Fruit fly (Drosophila melanogaster): ENCODE measurements around the gene hzg.

Gene hzg

DNA sequence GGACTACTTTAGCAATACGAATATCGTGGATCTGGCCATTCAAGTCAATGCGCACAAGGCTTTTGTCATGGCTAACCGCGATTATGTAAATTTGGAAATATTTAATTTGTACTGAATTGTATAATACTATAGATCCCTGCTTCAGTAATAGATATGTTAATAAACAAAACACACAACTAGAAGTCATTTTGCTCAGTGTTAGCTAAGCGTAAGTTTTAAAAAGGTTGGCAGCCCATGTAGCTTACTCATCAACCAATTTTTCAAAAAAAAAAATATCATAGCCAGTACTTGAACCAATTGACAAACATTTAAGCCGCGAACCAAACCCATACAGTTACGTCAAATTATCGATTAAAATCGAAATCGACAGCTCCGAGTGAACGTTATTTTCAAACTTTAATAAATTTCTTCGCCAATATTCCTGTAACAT lies 32.5 kb upstream of the hzg start:
- peak; percentile 40 for TF ChIP-seq Elba2 (GFP tag; optimal IDR thresholded peaks at IDR 0.05)
- peak; percentile 67 for TF ChIP-seq slou (GFP tag; optimal IDR thresholded peaks at IDR 0.05)
- no peak for TF ChIP-seq pfk (GFP tag; optimal IDR thresholded peaks at IDR 0.05)
- TF ChIP-seq CG31365 (tag; optimal IDR thresholded peaks at IDR 0.05), result peak; percentile 65
- peak; percentile 44 for TF ChIP-seq CG10462 (GFP tag; optimal IDR thresholded peaks at IDR 0.05)
- peak; percentile 70; the same call in 1 of the 2 replicates for TF ChIP-seq CG5953 (GFP tag; IDR thresholded peaks at IDR 0.05)
- peak; percentile 69 for TF ChIP-seq CG18011 (GFP tag; optimal IDR thresholded peaks at IDR 0.05)
- no peak for TF ChIP-seq HLHmδ (GFP tag; optimal IDR thresholded peaks at IDR 0.05)
- TF ChIP-seq zen2 (GFP tag; IDR thresholded peaks at IDR 0.05; ENCODE audit: partially characterized antibody), result no peak
- TF ChIP-seq Ets97D (GFP tag; optimal IDR thresholded peaks at IDR 0.05), result peak; percentile 84
- peak; percentile 66 for TF ChIP-seq CG11696 (GFP tag; IDR thresholded peaks at IDR 0.05)
- peak; percentile 46 for TF ChIP-seq CG4707 (GFP tag; optimal IDR thresholded peaks at IDR 0.05)
- peak; percentile 36; the same call in 1 of the 2 replicates for TF ChIP-seq CG17612 (GFP tag; IDR thresholded peaks at IDR 0.05)
- TF ChIP-seq zen (tag; optimal IDR thresholded peaks at IDR 0.05), result peak; percentile 75
- TF ChIP-seq Usf (GFP tag; optimal IDR thresholded peaks at IDR 0.05), result peak; percentile 28
- no peak for TF ChIP-seq abd-A (tag; optimal IDR thresholded peaks at IDR 0.05)
- peak; percentile 66 for TF ChIP-seq chn (GFP tag; optimal IDR thresholded peaks at IDR 0.05)
- TF ChIP-seq CG11456 (GFP tag; IDR thresholded peaks at IDR 0.05), result peak; percentile 87
- no peak for TF ChIP-seq CG7357 (GFP tag; IDR thresholded peaks at IDR 0.05)
- TF ChIP-seq Mad (GFP tag; optimal IDR thresholded peaks at IDR 0.05), result peak; percentile 69
- TF ChIP-seq CG6272 (GFP tag; IDR thresholded peaks at IDR 0.05), result 0 out of 2 replicates have a peak, but pooled peaks have one; percentile 7
- peak; percentile 76; the same call in 2 of the 3 replicates for TF ChIP-seq B-H1 (GFP tag; IDR thresholded peaks at IDR 0.05)
- TF ChIP-seq C15 (GFP tag; IDR thresholded peaks at IDR 0.05), result 0 out of 3 replicates have a peak, but pooled peaks have one; percentile 62
- peak; percentile 64 for TF ChIP-seq Hr3 (GFP tag; optimal IDR thresholded peaks at IDR 0.05)
- TF ChIP-seq CoRest (tag; optimal IDR thresholded peaks at IDR 0.05), result peak; percentile 78
- TF ChIP-seq gsb (GFP tag; IDR thresholded peaks at IDR 0.05), result peak; percentile 72
- TF ChIP-seq Ada2b (GFP tag; IDR thresholded peaks at IDR 0.05), result peak; percentile 74
- TF ChIP-seq Abd-B (GFP tag; optimal IDR thresholded peaks at IDR 0.05), result no peak
- TF ChIP-seq CG2712 (tag; optimal IDR thresholded peaks at IDR 0.05), result peak; percentile 82
- peak; percentile 85 for TF ChIP-seq NFAT (GFP tag; IDR thresholded peaks at IDR 0.05)
- peak; percentile 68 for TF ChIP-seq CG10979 (tag; optimal IDR thresholded peaks at IDR 0.05)
- TF ChIP-seq CG6813 (GFP tag; optimal IDR thresholded peaks at IDR 0.05), result peak; percentile 70
- TF ChIP-seq bowl (GFP tag; IDR thresholded peaks at IDR 0.05), result no peak
- no peak for TF ChIP-seq sima (GFP tag; optimal IDR thresholded peaks at IDR 0.05)
- TF ChIP-seq Scr (GFP tag; IDR thresholded peaks at IDR 0.05; ENCODE audit: partially characterized antibody), result peak; percentile 52
- TF ChIP-seq Pdp1 (GFP tag; optimal IDR thresholded peaks at IDR 0.05), result peak; percentile 80 to 86
- no peak for TF ChIP-seq pros (GFP tag; optimal IDR thresholded peaks at IDR 0.05)
- no peak for TF ChIP-seq fru (optimal IDR thresholded peaks at IDR 0.05)
- no peak for TF ChIP-seq Hr39 (optimal IDR thresholded peaks at IDR 0.05)
- peak in 1 of 3 experiments; percentile 17 for TF ChIP-seq Stat92E (GFP tag; optimal IDR thresholded peaks at IDR 0.05)
- peak; percentile 72 for TF ChIP-seq CG18619 (GFP tag; optimal IDR thresholded peaks at IDR 0.05)
- peak; percentile 46 for TF ChIP-seq salm (tag; optimal IDR thresholded peaks at IDR 0.05)
- peak in 1 of 3 experiments; percentile 55 for TF ChIP-seq lola (GFP tag; optimal IDR thresholded peaks at IDR 0.05)
- TF ChIP-seq Dip3 (GFP tag; optimal IDR thresholded peaks at IDR 0.05), result peak; percentile 59
- TF ChIP-seq vvl (GFP tag; IDR thresholded peaks at IDR 0.05), result peak; percentile 95
- TF ChIP-seq CG17802 (tag; optimal IDR thresholded peaks at IDR 0.05), result peak; percentile 4
- no peak for TF ChIP-seq Doc2 (GFP tag; IDR thresholded peaks at IDR 0.05)
- peak; percentile 74 for TF ChIP-seq CG4424 (GFP tag; optimal IDR thresholded peaks at IDR 0.05)
- TF ChIP-seq pum (GFP tag; optimal IDR thresholded peaks at IDR 0.05), result peak; percentile 63
- TF ChIP-seq CG14667 (GFP tag; IDR thresholded peaks at IDR 0.05), result no peak; the same call in 1 of the 2 replicates
- TF ChIP-seq Vsx1 (GFP tag; optimal IDR thresholded peaks at IDR 0.05), result peak; percentile 34
